Fruit fly (Drosophila melanogaster) whole organism, embryonic: ENCODE results near the gene HHEX.

Experiments used
- CG10654 ChIP-seq: fragments of 200-800 bp; sonication (Bioruptor generic); optimal IDR thresholded peaks from 2 replicates; lab custom pipeline; 2016; ENCODE audit warnings: missing biosample characterization, missing genetic modification characterization
- CG10959 ChIP-seq: fragments of 200-800 bp; sonication (Bioruptor generic); IDR thresholded peaks from 2 replicates; pipeline ENCODE4 v1.3.6; 2022; ENCODE audit warnings: missing biosample characterization, missing genetic modification characterization
- CG11247 ChIP-seq: fragments of 200-800 bp; sonication (Bioruptor generic); IDR thresholded peaks from 2 replicates; pipeline ENCODE4 v1.3.6; 2022; ENCODE audit warnings: missing biosample characterization, missing genetic modification characterization
- CG11560 ChIP-seq: fragments of 200-800 bp; sonication (Bioruptor generic); IDR thresholded peaks from 3 replicates; pipeline ENCODE4 v1.3.6; 2022; ENCODE audit warnings: missing biosample characterization, missing genetic modification characterization
- CG11695 ChIP-seq: fragments of 200-800 bp; sonication (Bioruptor generic); IDR thresholded peaks from 3 replicates; pipeline ENCODE4 v1.3.6; 2022; ENCODE audit warnings: missing biosample characterization, missing genetic modification characterization
- CG12155 ChIP-seq: fragments of 200-800 bp; sonication (Bioruptor generic); optimal IDR thresholded peaks from 3 replicates; lab custom pipeline; 2016; ENCODE audit warnings: missing biosample characterization, missing genetic modification characterization
- CG12236 ChIP-seq: fragments of 200-800 bp; sonication (Bioruptor generic); optimal IDR thresholded peaks from 2 replicates; lab custom pipeline; 2016; ENCODE audit warnings: missing biosample characterization, missing genetic modification characterization
- CG12942 ChIP-seq: fragments of 200-800 bp; sonication (Bioruptor generic); optimal IDR thresholded peaks from 3 replicates; lab custom pipeline; 2016; ENCODE audit warnings: missing biosample characterization, missing genetic modification characterization
- CG15514 ChIP-seq: fragments of 200-800 bp; sonication (Bioruptor generic); optimal IDR thresholded peaks from 3 replicates; lab custom pipeline; 2017; ENCODE audit warnings: missing biosample characterization, missing genetic modification characterization, mild to moderate bottlenecking, moderate library complexity, missing genetic modification reagents
- CG17385 ChIP-seq: fragments of 200-800 bp; sonication (Bioruptor generic); optimal IDR thresholded peaks from 3 replicates; lab custom pipeline; 2018; ENCODE audit warnings: missing biosample characterization, mild to moderate bottlenecking, missing genetic modification characterization
- CG18262 ChIP-seq: fragments of 200-800 bp; optimal IDR thresholded peaks from 3 replicates; lab custom pipeline; 2019; ENCODE audit warnings: missing biosample characterization, mild to moderate bottlenecking, missing genetic modification characterization, moderate library complexity
- CG18599 ChIP-seq: fragments of 200-800 bp; sonication (Bioruptor generic); optimal IDR thresholded peaks from 3 replicates; lab custom pipeline; 2017; ENCODE audit warnings: missing biosample characterization, missing genetic modification characterization, mild to moderate bottlenecking, moderate library complexity, missing genetic modification reagents
- CG18764 ChIP-seq: fragments of 200-800 bp; sonication (Bioruptor generic); optimal IDR thresholded peaks from 3 replicates; lab custom pipeline; 2016; ENCODE audit warnings: missing biosample characterization, missing genetic modification characterization
- CG2889 ChIP-seq: fragments of 200-800 bp; sonication (Bioruptor generic); IDR thresholded peaks from 3 replicates; pipeline ENCODE4 v1.3.6; 2022; ENCODE audit warnings: missing biosample characterization, missing genetic modification characterization
- CG31441 ChIP-seq: fragments of 200-800 bp; sonication (Bioruptor generic); IDR thresholded peaks from 2 replicates; pipeline ENCODE4 v1.3.6; 2022; ENCODE audit warnings: missing biosample characterization, missing genetic modification characterization
- CG34224 ChIP-seq: fragments of 200-800 bp; sonication (Bioruptor generic); IDR thresholded peaks from 3 replicates; pipeline ENCODE4 v1.3.6; 2022; ENCODE audit warnings: missing biosample characterization, missing genetic modification characterization; ENCODE audit not compliant: partially characterized antibody
- CG3995 ChIP-seq: fragments of 200-800 bp; sonication (Bioruptor generic); optimal IDR thresholded peaks from 3 replicates; lab custom pipeline; 2016; ENCODE audit warnings: missing biosample characterization, missing genetic modification characterization
- CG4328 ChIP-seq: fragments of 200-800 bp; sonication (Bioruptor generic); optimal IDR thresholded peaks from 3 replicates; lab custom pipeline; 2017; ENCODE audit warnings: missing biosample characterization, missing genetic modification reagents, missing genetic modification characterization
- CG6175 ChIP-seq: fragments of 200-800 bp; sonication (Bioruptor generic); IDR thresholded peaks from 3 replicates; pipeline ENCODE4 v1.3.6; 2022; ENCODE audit warnings: missing biosample characterization, missing genetic modification characterization
- CG6654 ChIP-seq: fragments of 200-800 bp; sonication (Bioruptor generic); optimal IDR thresholded peaks from 2 replicates; lab custom pipeline; 2017; ENCODE audit warnings: missing biosample characterization, mild to moderate bottlenecking, missing genetic modification characterization
- CG8478 ChIP-seq: fragments of >200 bp; optimal IDR thresholded peaks from 2 replicates; lab custom pipeline; 2018
- CG9727 ChIP-seq: fragments of 200-800 bp; sonication (Bioruptor generic); optimal IDR thresholded peaks from 3 replicates; lab custom pipeline; 2017; ENCODE audit warnings: missing biosample characterization, mild to moderate bottlenecking, missing genetic modification characterization
- CkIIα-i1 ChIP-seq: fragments of 200-800 bp; sonication (Bioruptor generic); IDR thresholded peaks from 2 replicates; pipeline ENCODE4 v1.3.6; 2022; ENCODE audit warnings: missing biosample characterization, missing genetic modification characterization
- D19B ChIP-seq: fragments of 200-800 bp; sonication (Bioruptor generic); optimal IDR thresholded peaks from 2 replicates; lab custom pipeline; 2017; ENCODE audit warnings: missing biosample characterization, mild to moderate bottlenecking, missing genetic modification characterization
- Doc2 ChIP-seq: fragments of 200-800 bp; sonication (Bioruptor generic); IDR thresholded peaks from 2 replicates; pipeline ENCODE4 v1.3.6; 2022; ENCODE audit warnings: missing biosample characterization, missing genetic modification characterization
- Elba2 ChIP-seq: fragments of 200-800 bp; sonication (Bioruptor generic); optimal IDR thresholded peaks from 3 replicates; lab custom pipeline; 2016; ENCODE audit warnings: missing biosample characterization, missing genetic modification characterization
- Ets97D ChIP-seq: fragments of 200-800 bp; sonication (Bioruptor generic); optimal IDR thresholded peaks from 3 replicates; lab custom pipeline; 2016; ENCODE audit warnings: missing biosample characterization, missing genetic modification characterization
- H2.0 ChIP-seq: fragments of 200-800 bp; sonication (Bioruptor generic); IDR thresholded peaks from 2 replicates; pipeline ENCODE4 v1.3.6; 2022; ENCODE audit warnings: missing biosample characterization, missing genetic modification characterization
- MESR4 ChIP-seq: fragments of 200-800 bp; sonication (Bioruptor generic); optimal IDR thresholded peaks from 2 replicates; lab custom pipeline; 2018; ENCODE audit warnings: missing biosample characterization, mild to moderate bottlenecking, missing genetic modification characterization, moderate library complexity
- Sry-δ ChIP-seq: fragments of 200-800 bp; sonication (Bioruptor generic); optimal IDR thresholded peaks from 2 replicates; lab custom pipeline; 2016; ENCODE audit warnings: missing biosample characterization, missing genetic modification characterization
- ap ChIP-seq: fragments of 200-800 bp; sonication (Bioruptor generic); IDR thresholded peaks from 2 replicates; pipeline ENCODE4 v1.3.6; 2022; ENCODE audit warnings: missing biosample characterization, missing genetic modification characterization
- ato ChIP-seq: fragments of 200-800 bp; sonication (Bioruptor generic); IDR thresholded peaks from 2 replicates; pipeline ENCODE4 v1.3.6; 2022; ENCODE audit warnings: missing biosample characterization, missing genetic modification characterization; ENCODE audit not compliant: partially characterized antibody
- bsh ChIP-seq, 2 experiments: fragments of 200-800 bp; sonication (Bioruptor generic); optimal IDR thresholded peaks; 2 replicates each; lab custom pipeline; 2017 to 2018; ENCODE audit warnings: mild to moderate bottlenecking in 2 of 2, missing biosample characterization in 2 of 2, missing genetic modification characterization in 2 of 2, moderate library complexity in 1 of 2
- chif ChIP-seq, 2 experiments: fragments of 200-800 bp; sonication (Bioruptor generic); optimal IDR thresholded peaks; 3 replicates each; lab custom pipeline; 2016; ENCODE audit warnings: missing biosample characterization in 2 of 2, missing genetic modification characterization in 2 of 2
- cwo ChIP-seq: fragments of 200-800 bp; sonication (Bioruptor generic); optimal IDR thresholded peaks from 3 replicates; lab custom pipeline; 2017; ENCODE audit warnings: missing biosample characterization, missing genetic modification characterization, mild to moderate bottlenecking, moderate library complexity, missing genetic modification reagents
- exex ChIP-seq: fragments of 200-800 bp; sonication (Bioruptor generic); optimal IDR thresholded peaks from 4 replicates; lab custom pipeline; 2018; ENCODE audit warnings: missing biosample characterization, mild to moderate bottlenecking, missing genetic modification characterization, moderate library complexity
- gce ChIP-seq: fragments of 200-800 bp; sonication (Bioruptor generic); IDR thresholded peaks from 3 replicates; pipeline ENCODE4 v1.3.6; 2022; ENCODE audit warnings: missing biosample characterization, missing genetic modification characterization
- ham ChIP-seq: fragments of 200-800 bp; sonication (Bioruptor generic); IDR thresholded peaks from 2 replicates; pipeline ENCODE4 v1.3.6; 2022; ENCODE audit warnings: missing biosample characterization, missing genetic modification characterization
- jing ChIP-seq: fragments of 200-800 bp; sonication (Bioruptor generic); optimal IDR thresholded peaks from 2 replicates; lab custom pipeline; 2018; ENCODE audit warnings: missing biosample characterization, mild to moderate bottlenecking, missing genetic modification characterization
- jumu ChIP-seq: fragments of 200-800 bp; sonication (Bioruptor generic); optimal IDR thresholded peaks from 3 replicates; lab custom pipeline; 2016; ENCODE audit warnings: missing biosample characterization, missing genetic modification characterization
- kah ChIP-seq: fragments of 200-800 bp; sonication (Bioruptor generic); optimal IDR thresholded peaks from 2 replicates; lab custom pipeline; 2018; ENCODE audit warnings: missing biosample characterization, mild to moderate bottlenecking, missing genetic modification characterization
- ken ChIP-seq: fragments of 200-800 bp; sonication (Bioruptor generic); IDR thresholded peaks from 3 replicates; pipeline ENCODE4 v1.3.6; 2022; ENCODE audit warnings: missing biosample characterization, missing genetic modification characterization
- nau ChIP-seq: fragments of 200-800 bp; sonication (Bioruptor generic); optimal IDR thresholded peaks from 3 replicates; lab custom pipeline; 2017; ENCODE audit warnings: missing biosample characterization, mild to moderate bottlenecking, missing genetic modification characterization, missing genetic modification reagents
- onecut ChIP-seq: fragments of 200-800 bp; sonication (Bioruptor generic); IDR thresholded peaks from 2 replicates; pipeline ENCODE4 v1.3.6; 2022; ENCODE audit warnings: missing biosample characterization, missing genetic modification characterization
- psq ChIP-seq: fragments of 200-800 bp; sonication (Bioruptor generic); optimal IDR thresholded peaks from 2 replicates; lab custom pipeline; 2017; ENCODE audit warnings: missing biosample characterization, missing genetic modification characterization
- pum ChIP-seq: fragments of 200-800 bp; sonication (Bioruptor generic); optimal IDR thresholded peaks from 2 replicates; lab custom pipeline; 2016; ENCODE audit warnings: missing biosample characterization, missing genetic modification characterization
- row ChIP-seq: fragments of 200-800 bp; sonication (Bioruptor generic); IDR thresholded peaks from 3 replicates; pipeline ENCODE4 v1.3.6; 2022; ENCODE audit warnings: missing biosample characterization, missing genetic modification characterization
- run ChIP-seq: fragments of 200-800 bp; sonication (Bioruptor generic); optimal IDR thresholded peaks from 3 replicates; lab custom pipeline; 2018; ENCODE audit warnings: missing biosample characterization, mild to moderate bottlenecking, missing genetic modification characterization
- slou ChIP-seq: fragments of 200-800 bp; sonication (Bioruptor generic); optimal IDR thresholded peaks from 3 replicates; lab custom pipeline; 2016; ENCODE audit warnings: missing biosample characterization, missing genetic modification characterization
- sr ChIP-seq: fragments of 200-800 bp; sonication (Bioruptor generic); IDR thresholded peaks from 3 replicates; pipeline ENCODE4 v1.3.6; 2022; ENCODE audit warnings: missing biosample characterization, missing genetic modification characterization
- tap ChIP-seq: fragments of 200-800 bp; optimal IDR thresholded peaks from 3 replicates; lab custom pipeline; 2019; ENCODE audit warnings: missing biosample characterization, mild to moderate bottlenecking, missing genetic modification characterization, moderate library complexity
- tio ChIP-seq: fragments of 200-800 bp; sonication (Bioruptor generic); optimal IDR thresholded peaks from 2 replicates; lab custom pipeline; 2017; ENCODE audit warnings: missing biosample characterization, missing genetic modification characterization, inconsistent platforms
- vvl ChIP-seq: fragments of 200-800 bp; sonication (Bioruptor generic); IDR thresholded peaks from 2 replicates; pipeline ENCODE4 v1.3.6; 2022; ENCODE audit warnings: missing biosample characterization, missing genetic modification characterization

HHEX gene

dm6 chr3R:21118784-21119183, 38.1 kb upstream of the HHEX start, which contains the start of gene Bdbt (continued):
- TF ChIP-seq CG2889 (GFP tag; lab: Robert Waterston, UW) (no peak), kah (GFP tag; lab: Kevin White, UChicago) (no peak), slou (GFP tag; lab: Kevin White, UChicago) (no peak), CG12236 (GFP tag; lab: Kevin White, UChicago) (no peak), cwo (GFP tag; lab: Kevin White, UChicago) (peak; percentile 10), CG17385 (no peak), CG15514 (GFP tag; lab: Kevin White, UChicago) (peak; percentile 81), jumu (GFP tag; lab: Kevin White, UChicago) (no peak), CG11247 (GFP tag; lab: Robert Waterston, UW) (no peak), CG18262 (no peak), onecut (GFP tag; lab: Robert Waterston, UW) (no peak), CG12942 (GFP tag; lab: Kevin White, UChicago) (no peak), row (GFP tag; lab: Robert Waterston, UW) (peak; percentile 77), vvl (GFP tag; lab: Robert Waterston, UW) (no peak), pum (GFP tag; lab: Kevin White, UChicago) (peak; percentile 4), CG18599 (GFP tag; lab: Kevin White, UChicago) (no peak), CG10654 (GFP tag; lab: Kevin White, UChicago) (peak; percentile 11), ap (GFP tag; lab: Robert Waterston, UW) (0 out of 2 replicates have a peak, but pooled peaks have one; percentile 21), D19B (GFP tag; lab: Kevin White, UChicago) (peak; percentile 94), nau (GFP tag; lab: Kevin White, UChicago) (no peak), ham (no peak), tio (GFP tag; lab: Kevin White, UChicago) (no peak), jing (GFP tag; lab: Kevin White, UChicago) (no peak), tap (no peak), CG11695 (GFP tag; lab: Robert Waterston, UW) (no peak), chif (GFP tag; optimal IDR thresholded peaks at IDR 0.05; lab: Kevin White, UChicago) (peak in 1 of 2 experiments; percentile 25), CG12155 (peak; percentile 21), CG9727 (peak; percentile 8), bsh (GFP tag; optimal IDR thresholded peaks at IDR 0.05; lab: Kevin White, UChicago) (no peak), Elba2 (peak; percentile 40), CkIIα-i1 (GFP tag; lab: Robert Waterston, UW) (no peak), CG34224 (GFP tag; lab: Robert Waterston, UW) (peak; percentile 74), CG6654 (GFP tag; lab: Kevin White, UChicago) (no peak), run (tag; lab: Kevin White, UChicago) (no peak), MESR4 (GFP tag; lab: Kevin White, UChicago) (peak; percentile 5), CG8478 (no peak), CG18764 (no peak), exex (tag; lab: Kevin White, UChicago) (no peak), CG3995 (GFP tag; lab: Kevin White, UChicago) (no peak), Sry-δ (GFP tag; lab: Kevin White, UChicago) (peak; percentile 13), gce (no peak), CG10959 (GFP tag; lab: Robert Waterston, UW) (no peak), sr (GFP tag; lab: Robert Waterston, UW) (no peak), Doc2 (GFP tag; lab: Robert Waterston, UW) (no peak), CG6175 (GFP tag; lab: Robert Waterston, UW) (no peak), CG4328 (GFP tag; lab: Kevin White, UChicago) (no peak), ato (GFP tag; lab: Robert Waterston, UW) (peak; percentile 81), CG11560 (no peak), ken (GFP tag; lab: Robert Waterston, UW) (no peak), psq (no peak), H2.0 (peak; percentile 11; the same call in 1 of the 2 replicates), CG31441 (GFP tag; lab: Robert Waterston, UW) (no peak), Ets97D (peak; percentile 52)
